Worm (Caenorhabditis elegans): Measurements from ENCODE around the gene irld-66.
A peak's percentile ranks its signal among the peaks of the same experiment; 100 is the strongest.

The irld-66 gene

DNA sequence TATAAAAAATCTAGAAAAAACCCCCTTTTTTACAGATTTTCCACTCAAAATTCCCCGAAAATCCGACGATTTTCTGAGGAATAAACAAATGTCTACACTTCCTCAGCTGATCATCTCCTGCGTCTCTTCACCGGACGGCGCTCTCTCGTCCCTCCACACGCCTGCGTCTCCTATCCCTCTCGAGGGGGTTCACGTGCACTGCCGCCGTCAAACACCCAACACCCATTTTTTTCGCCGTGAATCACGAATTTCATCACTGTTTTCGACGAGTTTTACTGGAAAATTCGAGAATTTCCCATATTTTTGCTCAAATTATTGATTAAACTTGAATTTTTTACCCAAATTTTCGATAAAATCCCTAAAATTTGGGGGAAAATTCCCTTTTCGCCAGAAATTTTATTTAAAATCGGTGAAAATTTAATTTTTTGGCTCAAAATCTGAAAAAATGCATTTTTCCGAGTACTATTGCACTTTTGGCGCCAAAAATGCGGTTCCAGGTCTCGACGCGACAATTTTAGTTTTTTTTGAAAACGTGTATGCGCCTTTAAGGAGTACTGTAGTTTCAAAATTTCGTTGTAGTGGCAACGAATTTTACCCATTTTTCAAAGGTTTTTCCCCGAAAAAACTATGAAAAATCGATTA, 19.7 kb downstream of the irld-66 start:
- TF ChIP-seq pha-4 (tag; optimal IDR thresholded peaks at IDR 0.05) (peak; percentile 22), mep-1 (tag; optimal IDR thresholded peaks at IDR 0.05) (no peak)

DNA sequence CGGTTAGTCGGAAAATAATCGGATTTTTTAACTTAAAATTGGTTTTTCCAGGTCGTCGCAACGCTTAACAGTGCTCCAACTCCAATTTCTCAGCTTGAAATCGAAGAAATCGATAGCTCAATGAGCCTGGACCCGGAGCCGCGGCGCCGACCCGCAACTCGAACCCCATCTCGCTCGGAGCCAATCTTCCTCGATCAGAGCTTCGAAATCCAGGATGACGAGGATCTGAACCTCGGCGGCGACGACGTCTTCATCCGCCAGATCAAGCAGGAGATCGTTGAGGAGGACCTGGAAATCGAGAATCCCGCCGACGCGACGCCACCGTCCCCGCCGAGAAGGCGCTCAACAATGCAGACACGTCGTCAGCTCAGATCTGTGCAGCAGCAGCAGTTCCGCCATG, 20.4 kb downstream of the irld-66 start:
- no peak for TF ChIP-seq nhr-12 (tag; optimal IDR thresholded peaks at IDR 0.05)
- no peak for TF ChIP-seq nhr-76 (tag; optimal IDR thresholded peaks at IDR 0.05)
- TF ChIP-seq nhr-237 (tag; optimal IDR thresholded peaks at IDR 0.05), result no peak
- no peak for TF ChIP-seq ces-1 (GFP tag; optimal IDR thresholded peaks at IDR 0.05)

- no peak for TF ChIP-seq bed-3 (GFP tag; optimal IDR thresholded peaks at IDR 0.05)
- TF ChIP-seq flh-1 (GFP tag; optimal IDR thresholded peaks at IDR 0.05), result no peak
- TF ChIP-seq nhr-76 (tag; optimal IDR thresholded peaks at IDR 0.05), result no peak
These were observed 21.4 kb downstream of the irld-66 start, which contains the start of the genes ncap-1 and Y110A2AR.1 for ce11 chrII:2919074-2919857. TSS of gene ncap-1 (minus strand) at chrII:2919314. TSS of gene Y110A2AR.1 (plus strand) at chrII:2919710.

DNA sequence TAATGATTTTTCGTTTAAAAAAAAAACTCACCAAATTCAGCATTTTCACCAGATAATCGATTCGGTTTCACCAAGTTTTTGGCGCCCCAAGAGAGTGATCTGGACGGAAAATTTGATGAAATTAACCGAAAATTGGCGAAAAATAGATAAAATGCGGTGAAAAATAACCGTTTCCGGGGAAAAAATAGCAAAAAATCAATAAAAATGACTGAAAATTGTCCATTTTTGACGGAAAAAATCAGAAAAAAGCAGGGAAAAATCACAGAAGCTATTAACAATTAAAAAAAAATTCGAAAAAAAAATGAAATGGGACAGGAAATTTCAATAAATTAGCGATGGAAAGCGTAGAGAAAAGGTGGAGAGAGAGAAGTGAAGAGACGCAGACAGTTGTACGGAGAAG, 27.1 kb downstream of the irld-66 start, which contains the start of gene ubc-15:
TSS of gene ubc-15 (minus strand) at position 101 of the 400 bp plus-strand sequence.
- TF ChIP-seq ces-1 (GFP tag; optimal IDR thresholded peaks at IDR 0.05) (no peak), elt-1 (tag; optimal IDR thresholded peaks at IDR 0.05; ENCODE audit: borderline replicate concordance, insufficient read depth) (no peak)

DNA sequence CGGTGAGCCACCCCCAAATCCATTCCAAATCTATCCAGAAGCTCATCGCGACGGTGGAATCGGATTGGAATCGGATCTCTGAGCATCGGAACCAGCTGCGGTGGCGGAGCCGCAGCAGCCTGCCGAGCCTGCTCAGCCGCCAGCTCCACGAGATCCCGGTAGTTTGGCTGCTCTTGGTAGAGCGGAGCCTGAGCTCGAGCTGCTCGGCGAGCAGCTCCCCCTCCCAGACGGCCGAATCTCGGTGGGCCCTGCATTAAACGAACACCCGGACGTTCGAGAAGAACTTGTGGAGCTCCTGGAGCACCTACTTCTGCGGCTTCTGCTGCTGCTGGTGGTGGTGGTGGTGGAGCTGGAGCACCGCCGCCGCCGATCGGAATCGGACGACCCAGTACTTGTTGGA, 36.9 kb downstream of the irld-66 start:
- TF ChIP-seq elt-3 (tag; optimal IDR thresholded peaks at IDR 0.05) (no peak), unc-120 (tag; optimal IDR thresholded peaks at IDR 0.05; ENCODE audit: poor library complexity, severe bottlenecking) (no peak), nhr-2 (tag; optimal IDR thresholded peaks at IDR 0.05) (no peak), nhr-237 (tag; optimal IDR thresholded peaks at IDR 0.05) (no peak), zip-8 (tag; optimal IDR thresholded peaks at IDR 0.05) (no peak), mab-5 (tag; optimal IDR thresholded peaks at IDR 0.05) (no peak), bed-3 (GFP tag; optimal IDR thresholded peaks at IDR 0.05) (no peak), mep-1 (tag; optimal IDR thresholded peaks at IDR 0.05) (no peak), sem-2 (GFP tag; optimal IDR thresholded peaks at IDR 0.05) (no peak), tbx-8 (GFP tag; optimal IDR thresholded peaks at IDR 0.05) (no peak), unc-62 (GFP tag; optimal IDR thresholded peaks at IDR 0.05) (no peak), drap-1 (GFP tag; optimal IDR thresholded peaks at IDR 0.05) (no peak), ztf-11 (tag; optimal IDR thresholded peaks at IDR 0.05) (no peak), snpc-4 (tag; optimal IDR thresholded peaks at IDR 0.05) (no peak), ham-2 (GFP tag; optimal IDR thresholded peaks at IDR 0.05) (no peak), nhr-12 (tag; optimal IDR thresholded peaks at IDR 0.05) (no peak)

- TF ChIP-seq pha-4 (tag; optimal IDR thresholded peaks at IDR 0.05), result no peak
- TF ChIP-seq unc-39 (tag; optimal IDR thresholded peaks at IDR 0.05), result no peak
These were observed 39.5 kb downstream of the irld-66 start for ce11 chrII:2901158-2901557.

ce11 chrII:2900248-2900647, 40.4 kb downstream of the irld-66 start, which contains the start of gene ubc-26:
TSS of gene ubc-26 (minus strand) at chrII:2900348.
- no peak for TF ChIP-seq nhr-237 (tag; optimal IDR thresholded peaks at IDR 0.05)

- no peak for TF ChIP-seq drap-1 (GFP tag; optimal IDR thresholded peaks at IDR 0.05)
- no peak for TF ChIP-seq mab-5 (tag; optimal IDR thresholded peaks at IDR 0.05)
- TF ChIP-seq elt-3 (tag; optimal IDR thresholded peaks at IDR 0.05), result no peak
- no peak for TF ChIP-seq ceh-83 (GFP tag; optimal IDR thresholded peaks at IDR 0.05)
- no peak for TF ChIP-seq nhr-2 (tag; optimal IDR thresholded peaks at IDR 0.05)
These were observed 46.4 kb downstream of the irld-66 start, which contains the start of gene sqv-2 for ce11 chrII:2894295-2894694. TSS of gene sqv-2 (minus strand) at chrII:2894395.
